Fruit fly (Drosophila melanogaster): ENCODE results near the gene CG10845.

DNA sequence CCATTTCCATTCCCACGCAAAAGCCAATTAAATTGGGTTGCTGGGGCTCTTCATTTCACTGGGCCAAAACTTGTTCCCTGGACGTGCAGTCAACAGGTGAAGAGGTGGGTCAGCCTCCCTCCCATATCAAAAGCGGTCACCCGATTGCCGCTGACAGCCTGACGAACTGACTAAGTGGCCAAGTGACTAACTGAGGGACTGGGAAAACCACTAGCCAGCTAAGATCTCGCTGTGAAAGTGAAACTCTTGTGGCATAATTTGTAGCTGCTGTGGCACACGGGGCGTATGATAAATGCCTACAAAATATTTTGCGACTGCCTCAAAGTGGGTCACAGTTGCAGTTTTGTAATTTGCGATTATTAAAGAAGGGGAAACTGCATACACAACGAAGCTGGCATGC lies 12.5 kb upstream of the CG10845 start:
- TF ChIP-seq CG7101 (tag; optimal IDR thresholded peaks at IDR 0.05) (no peak), Hr96 (GFP tag; optimal IDR thresholded peaks at IDR 0.05) (no peak), cic (GFP tag; optimal IDR thresholded peaks at IDR 0.05) (no peak), CG1620 (GFP tag; optimal IDR thresholded peaks at IDR 0.05) (no peak), Clk (GFP tag; optimal IDR thresholded peaks at IDR 0.05) (no peak), CG7045 (GFP tag; optimal IDR thresholded peaks at IDR 0.05) (no peak), CG5204 (GFP tag; optimal IDR thresholded peaks at IDR 0.05) (no peak)

Measured in whole organism, adult.